Fruit fly (Drosophila melanogaster) whole organism, embryonic: Measurements from ENCODE around the gene CG5639.

Source experiments
- Blimp-1 ChIP-seq: fragments of 200-800 bp; sonication (Bioruptor generic); optimal IDR thresholded peaks from 3 replicates; lab custom pipeline; 2018; ENCODE audit warnings: missing biosample characterization, missing genetic modification characterization, mild to moderate bottlenecking, moderate library complexity, missing genetic modification reagents
- CG10431 ChIP-seq: fragments of 200-800 bp; sonication (Bioruptor generic); optimal IDR thresholded peaks from 3 replicates; lab custom pipeline; 2018; ENCODE audit warnings: missing biosample characterization, mild to moderate bottlenecking, missing genetic modification characterization
- CG11247 ChIP-seq: fragments of 200-800 bp; sonication (Bioruptor generic); IDR thresholded peaks from 2 replicates; pipeline ENCODE4 v1.3.6; 2022; ENCODE audit warnings: missing biosample characterization, missing genetic modification characterization
- CG13775 ChIP-seq: fragments of 200-800 bp; sonication (Bioruptor generic); optimal IDR thresholded peaks from 3 replicates; lab custom pipeline; 2017; ENCODE audit warnings: missing biosample characterization, mild to moderate bottlenecking, missing genetic modification characterization
- CG13894 ChIP-seq: fragments of 200-800 bp; sonication (Bioruptor generic); optimal IDR thresholded peaks from 3 replicates; lab custom pipeline; 2018; ENCODE audit warnings: missing biosample characterization, mild to moderate bottlenecking, missing genetic modification characterization, moderate library complexity
- CG14014 ChIP-seq: fragments of 200-800 bp; sonication (Bioruptor generic); IDR thresholded peaks from 2 replicates; pipeline ENCODE4 v1.3.6; 2022; ENCODE audit warnings: missing biosample characterization, missing genetic modification characterization
- CG15696 ChIP-seq: fragments of 200-800 bp; sonication (Bioruptor generic); optimal IDR thresholded peaks from 2 replicates; lab custom pipeline; 2019; ENCODE audit warnings: missing biosample characterization, mild to moderate bottlenecking, missing genetic modification characterization, moderate library complexity
- CG17612 ChIP-seq: fragments of 200-800 bp; sonication (Bioruptor generic); IDR thresholded peaks from 2 replicates; pipeline ENCODE4 v1.3.6; 2022; ENCODE audit warnings: missing biosample characterization, missing genetic modification characterization
- CG17912 ChIP-seq: fragments of 200-800 bp; sonication (Bioruptor generic); optimal IDR thresholded peaks from 2 replicates; lab custom pipeline; 2018; ENCODE audit warnings: missing biosample characterization, mild to moderate bottlenecking, missing genetic modification characterization
- CG18476 ChIP-seq: fragments of 200-800 bp; sonication (Bioruptor generic); optimal IDR thresholded peaks from 2 replicates; lab custom pipeline; 2016; ENCODE audit warnings: missing biosample characterization, mild to moderate bottlenecking, missing genetic modification characterization
- CG32767 ChIP-seq: fragments of 200-800 bp; sonication (Bioruptor generic); IDR thresholded peaks from 2 replicates; pipeline ENCODE4 v1.3.6; 2022; ENCODE audit warnings: missing biosample characterization, missing genetic modification characterization
- CG5180 ChIP-seq: fragments of 200-800 bp; sonication (Bioruptor generic); optimal IDR thresholded peaks from 3 replicates; lab custom pipeline; 2017; ENCODE audit warnings: missing biosample characterization, missing genetic modification characterization, mild to moderate bottlenecking, moderate library complexity, missing genetic modification reagents
- CG6683 ChIP-seq: fragments of 200-800 bp; sonication (Bioruptor generic); optimal IDR thresholded peaks from 2 replicates; lab custom pipeline; 2017; ENCODE audit warnings: missing biosample characterization, mild to moderate bottlenecking, missing genetic modification characterization, missing genetic modification reagents
- CG8359 ChIP-seq: fragments of 200-800 bp; sonication (Bioruptor generic); optimal IDR thresholded peaks from 2 replicates; lab custom pipeline; 2017; ENCODE audit warnings: missing biosample characterization, mild to moderate bottlenecking, missing genetic modification characterization, borderline replicate concordance
- CG8388 ChIP-seq: fragments of 200-800 bp; sonication (Bioruptor generic); optimal IDR thresholded peaks from 2 replicates; lab custom pipeline; 2019; ENCODE audit warnings: missing biosample characterization, mild to moderate bottlenecking, missing genetic modification characterization, moderate library complexity
- Drgx ChIP-seq: fragments of 200-800 bp; sonication (Bioruptor generic); IDR thresholded peaks from 2 replicates; pipeline ENCODE4 v1.3.6; 2022; ENCODE audit warnings: missing biosample characterization, missing genetic modification characterization
- Gsc ChIP-seq: fragments of 200-800 bp; sonication (Bioruptor generic); IDR thresholded peaks from 2 replicates; pipeline ENCODE4 v1.3.6; 2022; ENCODE audit warnings: missing biosample characterization, missing genetic modification characterization
- HLHmδ ChIP-seq: fragments of 200-800 bp; sonication (Bioruptor generic); optimal IDR thresholded peaks from 2 replicates; lab custom pipeline; 2018; ENCODE audit warnings: missing biosample characterization, mild to moderate bottlenecking, missing genetic modification characterization, moderate library complexity
- Hr78 ChIP-seq, 2 experiments: fragments of 200-800 bp in 1 of 2; fragments of >200 bp in 1 of 2; sonication (Bioruptor generic) in 1 of 2; optimal IDR thresholded peaks; 2 replicates each; lab custom pipeline; 2017 to 2019; ENCODE audit warnings: missing biosample characterization in 2 of 2, missing genetic modification characterization in 2 of 2, mild to moderate bottlenecking in 1 of 2, moderate library complexity in 1 of 2
- Kr ChIP-seq: fragments of 200-800 bp; sonication (Bioruptor generic); optimal IDR thresholded peaks from 2 replicates; lab custom pipeline; 2017; ENCODE audit warnings: missing biosample characterization, mild to moderate bottlenecking, missing genetic modification characterization
- Myb ChIP-seq: fragments of 200-800 bp; sonication (Bioruptor generic); optimal IDR thresholded peaks from 2 replicates; lab custom pipeline; 2016; ENCODE audit warnings: missing biosample characterization, missing genetic modification characterization
- Pdp1 ChIP-seq, 2 experiments: fragments of 200-800 bp; sonication (Bioruptor generic); optimal IDR thresholded peaks; 3 replicates each; lab custom pipeline; 2016; ENCODE audit warnings: missing biosample characterization in 2 of 2, missing genetic modification characterization in 2 of 2, mild to moderate bottlenecking in 1 of 2, moderate library complexity in 1 of 2
- Scr ChIP-seq: fragments of 200-800 bp; sonication (Bioruptor generic); IDR thresholded peaks from 2 replicates; pipeline ENCODE4 v1.3.6; 2022; ENCODE audit warnings: missing biosample characterization, missing genetic modification characterization; ENCODE audit not compliant: partially characterized antibody
- ato ChIP-seq: fragments of 200-800 bp; sonication (Bioruptor generic); IDR thresholded peaks from 2 replicates; pipeline ENCODE4 v1.3.6; 2022; ENCODE audit warnings: missing biosample characterization, missing genetic modification characterization; ENCODE audit not compliant: partially characterized antibody
- az2 ChIP-seq: fragments of 200-800 bp; sonication (Bioruptor generic); optimal IDR thresholded peaks from 3 replicates; lab custom pipeline; 2016; ENCODE audit warnings: missing biosample characterization, missing genetic modification characterization
- br ChIP-seq: fragments of >200 bp; optimal IDR thresholded peaks from 2 replicates; lab custom pipeline; 2017
- danr ChIP-seq: fragments of 200-800 bp; sonication (Bioruptor generic); IDR thresholded peaks from 2 replicates; pipeline ENCODE4 v1.3.6; 2022; ENCODE audit warnings: missing biosample characterization, missing genetic modification characterization
- gfzf ChIP-seq: fragments of 200-800 bp; sonication (Bioruptor generic); optimal IDR thresholded peaks from 2 replicates; lab custom pipeline; 2016; ENCODE audit warnings: missing biosample characterization, mild to moderate bottlenecking, missing genetic modification characterization, moderate library complexity
- jigr1 ChIP-seq: fragments of 200-800 bp; sonication (Bioruptor generic); IDR thresholded peaks from 3 replicates; pipeline ENCODE4 v1.3.6; 2022; ENCODE audit warnings: missing biosample characterization, missing genetic modification characterization
- lab ChIP-seq: fragments of 200-800 bp; sonication (Bioruptor generic); optimal IDR thresholded peaks from 3 replicates; lab custom pipeline; 2017; ENCODE audit warnings: missing biosample characterization, missing genetic modification characterization, mild to moderate bottlenecking, moderate library complexity, missing genetic modification reagents
- lbe ChIP-seq: fragments of 200-800 bp; sonication (Bioruptor generic); optimal IDR thresholded peaks from 2 replicates; lab custom pipeline; 2016; ENCODE audit warnings: missing biosample characterization, mild to moderate bottlenecking, missing genetic modification characterization
- oc ChIP-seq: fragments of 200-800 bp; sonication (Bioruptor generic); optimal IDR thresholded peaks from 2 replicates; lab custom pipeline; 2018; ENCODE audit warnings: missing biosample characterization, mild to moderate bottlenecking, missing genetic modification characterization, moderate library complexity
- org-1 ChIP-seq: fragments of 200-800 bp; sonication (Bioruptor generic); optimal IDR thresholded peaks from 2 replicates; lab custom pipeline; 2017; ENCODE audit warnings: missing biosample characterization, missing genetic modification characterization
- pan ChIP-seq, 4 experiments: fragments of >200 bp in 3 of 4; fragments of 200-800 bp in 1 of 4; sonication (Bioruptor generic) in 1 of 4; optimal IDR thresholded peaks in 3 of 4; IDR thresholded peaks in 1 of 4; 2 replicates each; pipeline versions ENCODE4 v1.3.6 to Lab custom; 2017 to 2022; ENCODE audit warnings: missing biosample characterization in 2 of 4, missing genetic modification characterization in 2 of 4, mixed read lengths in 1 of 4
- pzg ChIP-seq: fragments of 200-800 bp; sonication (Bioruptor generic); optimal IDR thresholded peaks from 3 replicates; lab custom pipeline; 2018; ENCODE audit warnings: missing biosample characterization, mild to moderate bottlenecking, missing genetic modification characterization, moderate library complexity
- rib ChIP-seq: fragments of 200-800 bp; sonication (Bioruptor generic); IDR thresholded peaks from 2 replicates; pipeline ENCODE4 v1.3.6; 2022; ENCODE audit warnings: missing biosample characterization, missing genetic modification characterization
- sd ChIP-seq: fragments of 200-800 bp; sonication (Bioruptor generic); optimal IDR thresholded peaks from 3 replicates; lab custom pipeline; 2018; ENCODE audit warnings: missing biosample characterization, mild to moderate bottlenecking, missing genetic modification characterization, moderate library complexity
- sim ChIP-seq: fragments of 200-800 bp; sonication (Bioruptor generic); IDR thresholded peaks from 2 replicates; pipeline ENCODE4 v1.3.6; 2022; ENCODE audit warnings: missing biosample characterization, missing genetic modification characterization
- slbo ChIP-seq: fragments of 200-800 bp; sonication (Bioruptor generic); IDR thresholded peaks from 2 replicates; pipeline ENCODE4 v1.3.6; 2022; ENCODE audit warnings: missing biosample characterization, missing genetic modification characterization
- sna ChIP-seq: fragments of 200-800 bp; sonication (Bioruptor generic); IDR thresholded peaks from 2 replicates; pipeline ENCODE4 v1.3.6; 2022; ENCODE audit warnings: missing biosample characterization, missing genetic modification characterization; ENCODE audit not compliant: partially characterized antibody
- vvl ChIP-seq: fragments of 200-800 bp; sonication (Bioruptor generic); IDR thresholded peaks from 2 replicates; pipeline ENCODE4 v1.3.6; 2022; ENCODE audit warnings: missing biosample characterization, missing genetic modification characterization
- zf30C ChIP-seq: fragments of 200-800 bp; sonication (Bioruptor generic); optimal IDR thresholded peaks from 3 replicates; lab custom pipeline; 2018; ENCODE audit warnings: missing biosample characterization, mild to moderate bottlenecking, missing genetic modification characterization

The CG5639 gene

DNA sequence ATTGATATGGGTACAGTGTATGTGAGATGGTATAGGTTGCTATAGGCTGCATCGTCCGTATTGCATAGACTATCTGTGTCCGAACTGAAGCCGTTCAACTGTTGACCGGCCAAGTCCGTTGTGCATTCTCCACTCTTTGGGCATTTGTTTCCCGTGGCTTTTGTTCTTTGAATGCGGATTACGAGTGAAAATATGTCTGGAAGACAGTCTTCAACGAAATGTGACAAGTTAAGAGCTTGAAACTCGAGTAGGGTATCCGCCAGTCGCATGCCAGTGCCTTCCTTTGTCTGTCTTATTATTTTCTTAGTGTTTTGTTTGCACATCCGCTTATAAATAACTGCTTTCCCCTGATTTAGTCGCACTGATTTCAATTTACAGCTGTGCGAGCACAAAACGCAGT lies 7.7 kb upstream of the CG5639 start:
- TF ChIP-seq Drgx (GFP tag; lab: Robert Waterston, UW): 0 out of 2 replicates have a peak, but pooled peaks have one; percentile 42
- TF ChIP-seq CG17912: no peak

DNA sequence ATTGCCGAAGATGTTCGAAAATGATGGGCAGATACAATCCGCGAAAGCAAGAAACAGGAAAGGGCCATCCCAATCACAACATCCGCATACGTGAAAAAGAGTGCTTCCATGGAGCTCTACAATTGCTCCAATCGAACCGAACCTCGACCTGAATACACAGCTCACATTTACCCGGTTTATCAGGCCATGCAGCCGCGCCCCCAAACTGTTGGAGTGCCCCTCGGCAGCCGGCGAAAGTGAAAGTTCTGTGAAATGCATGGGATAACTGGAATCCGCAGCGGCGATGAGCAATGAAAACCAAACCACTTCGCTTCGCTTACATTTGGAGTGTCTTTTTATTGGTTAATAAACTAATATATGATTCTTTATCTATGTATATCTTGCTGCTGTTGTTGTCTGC lies 1.3 kb upstream of the CG5639 start:
- TF ChIP-seq br (lab: Kevin White, UChicago) (no peak), ato (GFP tag; lab: Robert Waterston, UW) (no peak), Gsc (GFP tag; lab: Robert Waterston, UW) (no peak), az2 (GFP tag; lab: Kevin White, UChicago) (no peak), Scr (GFP tag; lab: Robert Waterston, UW) (no peak), CG18476 (GFP tag; lab: Kevin White, UChicago) (peak; percentile 49), gfzf (GFP tag; lab: Kevin White, UChicago) (no peak), HLHmδ (peak; percentile 73), sim (GFP tag; lab: Robert Waterston, UW) (0 out of 2 replicates have a peak, but pooled peaks have one; percentile 20), CG10431 (GFP tag; lab: Kevin White, UChicago) (peak; percentile 40), Blimp-1 (GFP tag; lab: Kevin White, UChicago) (peak; percentile 99), CG5180 (GFP tag; lab: Kevin White, UChicago) (peak; percentile 90)
- TF ChIP-seq, all 482 proteins: peak for 6

DNA sequence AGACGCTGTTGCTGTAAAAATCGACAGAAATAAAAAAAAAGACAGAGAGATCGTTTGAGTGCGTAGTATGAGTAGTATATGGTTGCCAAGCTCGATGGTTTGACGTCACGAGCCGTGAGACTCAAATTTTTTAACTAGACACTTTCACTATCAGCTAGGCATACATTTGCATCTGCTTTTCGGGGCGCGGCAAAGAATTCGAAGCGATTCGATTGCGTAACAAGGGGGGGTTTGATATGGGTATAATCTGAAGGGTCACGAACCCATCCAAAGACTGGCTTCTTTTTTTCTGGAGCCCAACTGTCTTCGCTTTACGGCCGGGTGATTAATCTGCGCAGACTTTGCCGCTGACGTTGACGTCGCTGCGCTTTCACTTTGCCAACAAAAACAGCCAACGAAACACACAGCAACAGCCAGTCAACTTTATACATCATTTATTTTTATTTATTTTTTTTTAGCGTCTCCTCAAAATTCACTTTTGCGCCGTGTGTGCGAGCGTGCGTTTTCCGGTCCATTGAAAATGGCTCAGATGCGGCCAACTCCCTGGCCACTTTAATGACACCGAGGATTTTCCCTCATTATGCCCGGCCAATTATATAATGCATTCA lies 2.2 kb downstream of the CG5639 start:
- TF ChIP-seq vvl (GFP tag; lab: Robert Waterston, UW) (peak; percentile 42; the same call in 1 of the 2 replicates), CG8388 (no peak), Hr78 (GFP tag; optimal IDR thresholded peaks at IDR 0.05; lab: Kevin White, UChicago) (peak in 1 of 2 experiments; percentile 69), CG14014 (GFP tag; lab: Robert Waterston, UW) (no peak), lab (no peak), Kr (GFP tag; lab: Kevin White, UChicago) (no peak), oc (peak; percentile 62), sd (tag; lab: Kevin White, UChicago) (peak; percentile 27), Blimp-1 (GFP tag; lab: Kevin White, UChicago) (peak; percentile 88), Pdp1 (GFP tag; optimal IDR thresholded peaks at IDR 0.05; lab: Kevin White, UChicago) (peak in 1 of 2 experiments; percentile 37)

DNA sequence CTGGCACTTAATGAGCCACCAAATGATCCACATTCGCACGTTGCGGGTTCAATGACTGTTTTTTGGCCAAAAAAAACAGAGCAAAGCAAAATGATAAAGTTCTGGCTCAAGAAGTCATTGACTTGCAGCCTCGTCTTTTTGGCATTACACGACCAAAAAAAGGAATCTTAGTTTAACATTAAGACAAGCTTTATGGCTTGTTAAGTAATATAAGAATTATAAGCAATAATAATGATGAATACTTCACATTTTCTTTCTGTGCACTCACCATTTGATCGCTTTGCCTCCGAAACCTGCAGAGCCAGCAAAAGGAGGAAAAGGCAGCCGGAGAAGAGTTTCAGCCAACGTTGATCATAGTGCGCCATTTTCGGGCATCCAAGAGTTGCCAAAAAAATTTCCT lies 2.8 kb downstream of the CG5639 start:
- TF ChIP-seq lbe: peak; percentile 62
- no peak for TF ChIP-seq CG17612

DNA sequence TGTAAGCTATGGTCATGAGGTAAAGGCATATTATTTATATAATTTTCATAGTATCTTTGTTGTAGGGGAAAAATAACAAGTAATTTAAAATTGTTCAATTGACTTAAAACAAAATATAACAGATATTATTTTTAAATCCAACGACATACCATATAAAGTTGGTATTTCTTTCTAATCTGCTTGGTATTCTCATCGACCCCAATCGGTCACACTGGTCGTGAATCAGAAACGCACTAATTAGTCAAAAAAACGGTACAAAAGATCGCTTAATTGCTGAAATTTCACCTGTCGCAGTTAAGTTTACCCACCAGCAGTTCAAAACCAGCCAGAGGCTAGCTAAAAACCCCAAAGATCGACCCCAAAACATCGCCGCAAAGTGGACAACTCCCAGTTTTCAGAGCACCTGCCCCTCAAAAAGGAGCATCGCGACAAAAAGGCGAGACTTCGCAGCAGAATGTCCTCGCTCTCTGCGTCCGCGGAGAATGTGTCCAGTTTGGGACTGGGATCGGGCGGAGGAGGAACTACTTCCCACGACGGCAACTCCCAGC lies 13.2 kb downstream of the CG5639 start, which contains the start of gene pins:
TSS of gene pins (plus strand) at position 207 of the 548 bp plus-strand sequence.
- TF ChIP-seq rib (GFP tag; lab: Robert Waterston, UW): no peak
- TF ChIP-seq zf30C (GFP tag; lab: Kevin White, UChicago): no peak
- no peak for TF ChIP-seq jigr1 (GFP tag; lab: Robert Waterston, UW)
- no peak for TF ChIP-seq CG6683 (GFP tag; lab: Kevin White, UChicago)
- no peak for TF ChIP-seq sna (GFP tag; lab: Robert Waterston, UW)
- TF ChIP-seq pzg (GFP tag; lab: Kevin White, UChicago): peak; percentile 36
- TF ChIP-seq CG13775 (GFP tag; lab: Kevin White, UChicago): no peak
- no peak for TF ChIP-seq org-1 (GFP tag; lab: Kevin White, UChicago)
- peak; percentile 74 for TF ChIP-seq Myb (GFP tag; lab: Kevin White, UChicago)
- TF ChIP-seq CG15696 (tag; lab: Kevin White, UChicago): no peak
- TF ChIP-seq danr: no peak
- TF ChIP-seq CG13894 (tag; lab: Kevin White, UChicago): no peak
- no peak for TF ChIP-seq CG11247 (GFP tag; lab: Robert Waterston, UW)
- TF ChIP-seq CG8359 (GFP tag; lab: Kevin White, UChicago): no peak
- no peak for TF ChIP-seq CG32767 (GFP tag; lab: Robert Waterston, UW)
- peak; percentile 67 for TF ChIP-seq gfzf (GFP tag; lab: Kevin White, UChicago)
- TF ChIP-seq slbo (GFP tag; lab: Robert Waterston, UW): no peak
- no peak for TF ChIP-seq CG14014 (GFP tag; lab: Robert Waterston, UW)
- TF ChIP-seq pan (optimal IDR thresholded peaks at IDR 0.05; lab: Kevin White, UChicago): no peak
- no peak for TF ChIP-seq pan (GFP tag; optimal IDR thresholded peaks at IDR 0.05 in 1 of 2, IDR thresholded peaks at IDR 0.05 in 1 of 2)
